Worm (Caenorhabditis elegans) whole organism, late embryonic: ENCODE data around the gene C18H7.4.

Source experiments
- ama-1 ChIP-seq: fragments of 150-350 bp; optimal IDR thresholded peaks from 2 replicates; lab custom pipeline; 2014
- ceh-34 ChIP-seq: sonication (generic microtip); optimal IDR thresholded peaks from 2 replicates; lab custom pipeline; 2016; ENCODE audit warnings: mild to moderate bottlenecking, missing genetic modification characterization, missing compliant biosample characterization
- fax-1 ChIP-seq: sonication (generic microtip); optimal IDR thresholded peaks from 2 replicates; lab custom pipeline; 2016; ENCODE audit warnings: missing genotype, missing genetic modification characterization, missing compliant biosample characterization
- fkh-6 ChIP-seq: sonication (generic microtip); optimal IDR thresholded peaks from 2 replicates; lab custom pipeline; 2016; ENCODE audit warnings: missing genetic modification characterization, missing compliant biosample characterization
- lin-11 ChIP-seq: fragments of 200-800 bp; sonication (Bioruptor generic); optimal IDR thresholded peaks from 2 replicates; lab custom pipeline; 2018; ENCODE audit warnings: mild to moderate bottlenecking, missing genetic modification characterization, missing compliant biosample characterization
- nhr-11 ChIP-seq: fragments of 150-350 bp; optimal IDR thresholded peaks from 2 replicates; lab custom pipeline; 2014; ENCODE audit warnings: missing biosample characterization, missing genetic modification characterization
- pax-1 ChIP-seq: fragments of 150-350 bp; optimal IDR thresholded peaks from 2 replicates; lab custom pipeline; 2014; ENCODE audit warnings: missing biosample characterization, missing genetic modification characterization
- unc-86 ChIP-seq: sonication (generic microtip); optimal IDR thresholded peaks from 2 replicates; lab custom pipeline; 2016; ENCODE audit warnings: missing genetic modification characterization, missing compliant biosample characterization

DNA sequence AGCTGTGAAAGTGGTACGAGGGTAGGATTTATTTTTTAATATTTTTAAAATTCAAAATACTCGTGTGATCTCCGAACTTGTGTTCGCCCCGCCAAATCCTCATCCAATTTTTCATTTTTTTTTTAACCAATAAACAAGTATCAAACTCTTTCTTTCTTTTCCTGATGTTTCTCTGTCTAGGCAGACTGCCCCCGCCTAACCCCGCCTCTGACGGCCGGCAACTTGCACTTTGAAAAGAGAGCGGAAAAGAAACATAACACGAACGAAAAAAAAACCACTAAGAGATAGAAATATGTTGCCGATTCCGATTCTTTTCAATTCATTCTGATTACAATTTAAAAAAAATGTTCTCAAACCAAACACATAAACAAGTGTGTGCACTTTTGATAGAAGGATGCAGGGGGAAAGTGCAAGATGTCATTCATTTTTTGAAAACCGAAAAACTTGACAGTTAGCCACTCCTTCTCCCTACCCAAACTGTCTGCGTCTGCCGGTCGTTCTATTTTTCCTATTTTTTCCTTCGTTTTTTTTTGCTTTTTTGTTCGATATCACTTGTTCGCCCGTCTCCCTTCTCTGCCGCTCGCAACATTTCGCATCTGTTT lies 32.9 kb downstream of the C18H7.4 start:
- TF ChIP-seq fkh-6 (tag; lab: Kevin White, UChicago) (no peak), pax-1 (no peak), nhr-11 (no peak), ama-1 (no peak), ceh-34 (tag; lab: Kevin White, UChicago) (no peak), fax-1 (tag; lab: Kevin White, UChicago) (no peak), unc-86 (no peak), lin-11 (tag; lab: Kevin White, UChicago) (no peak)
